Fruit fly (Drosophila melanogaster) whole organism, adult: ENCODE results near the gene Elovl7.

Experiments used
- CG14711 ChIP-seq: fragments of 200-800 bp; sonication (Bioruptor generic); optimal IDR thresholded peaks from 2 replicates; lab custom pipeline; 2018; ENCODE audit warnings: missing biosample characterization, mild to moderate bottlenecking, missing genetic modification characterization, moderate library complexity
- CG1620 ChIP-seq: fragments of 200-800 bp; sonication (Bioruptor generic); optimal IDR thresholded peaks from 2 replicates; lab custom pipeline; 2016; ENCODE audit warnings: missing biosample characterization, missing genetic modification characterization
- CG7045 ChIP-seq: fragments of 200-800 bp; sonication (Bioruptor generic); optimal IDR thresholded peaks from 2 replicates; lab custom pipeline; 2017; ENCODE audit warnings: missing biosample characterization, mild to moderate bottlenecking, missing genetic modification characterization
- CG7101 ChIP-seq: fragments of 200-800 bp; sonication (Bioruptor generic); optimal IDR thresholded peaks from 2 replicates; lab custom pipeline; 2018; ENCODE audit warnings: missing biosample characterization, mild to moderate bottlenecking, missing genetic modification characterization, moderate library complexity
- Hr96 ChIP-seq: fragments of 200-800 bp; sonication (Bioruptor generic); optimal IDR thresholded peaks from 2 replicates; lab custom pipeline; 2016; ENCODE audit warnings: missing biosample characterization, missing genetic modification characterization
- Mnt ChIP-seq: fragments of 200-800 bp; sonication (Bioruptor generic); optimal IDR thresholded peaks from 2 replicates; lab custom pipeline; 2016; ENCODE audit warnings: missing biosample characterization, mild to moderate bottlenecking, missing genetic modification characterization
- cic ChIP-seq: fragments of 200-800 bp; sonication (Bioruptor generic); optimal IDR thresholded peaks from 2 replicates; lab custom pipeline; 2017; ENCODE audit warnings: missing biosample characterization, mild to moderate bottlenecking, missing genetic modification characterization, moderate library complexity
- kay ChIP-seq: fragments of 200-800 bp; sonication (Bioruptor generic); peaks from one replicate; lab custom pipeline; 2016; ENCODE audit warnings: missing biosample characterization, missing genetic modification characterization, borderline replicate concordance

dm6 chr3R:7990799-7991423 lies 4.7 kb downstream of the Elovl7 start:
- no peak for TF ChIP-seq CG7101 (tag; lab: Kevin White, UChicago)
- TF ChIP-seq CG1620: no peak
- TF ChIP-seq CG7045 (GFP tag; lab: Kevin White, UChicago): no peak
- TF ChIP-seq cic: no peak
- no peak for TF ChIP-seq kay (GFP tag; lab: Kevin White, UChicago)
- TF ChIP-seq Mnt (GFP tag; lab: Kevin White, UChicago): no peak
- TF ChIP-seq CG14711 (tag; lab: Kevin White, UChicago): no peak
- TF ChIP-seq Hr96 (GFP tag; lab: Kevin White, UChicago): no peak
